Worm (Caenorhabditis elegans): Measurements from ENCODE around the gene pnn-1.

- TF ChIP-seq hrde-1 (tag; optimal IDR thresholded peaks at IDR 0.05; ENCODE audit: borderline replicate concordance) (no peak), dox-1 (GFP tag; IDR thresholded peaks at IDR 0.05) (no peak), rpc-1 (optimal IDR thresholded peaks at IDR 0.05) (no peak), rpc-1 (tag; optimal IDR thresholded peaks at IDR 0.05) (no peak), cebp-2 (GFP tag; IDR thresholded peaks at IDR 0.05) (no peak), hlh-12 (tag; optimal IDR thresholded peaks at IDR 0.05) (no peak), F52B5.7 (tag; optimal IDR thresholded peaks at IDR 0.05) (no peak), F10E7.11 (tag; optimal IDR thresholded peaks at IDR 0.05) (no peak), ama-1 (optimal IDR thresholded peaks at IDR 0.05) (no peak), ama-1 (GFP tag; optimal IDR thresholded peaks at IDR 0.05) (no peak), egl-18 (GFP tag; IDR thresholded peaks at IDR 0.05) (no peak), B0035.1 (tag; optimal IDR thresholded peaks at IDR 0.05) (no peak), sea-2 (GFP tag; IDR thresholded peaks at IDR 0.05) (no peak)
Observed at ce11 chrV:12953702-12954101, 17.2 kb upstream of the pnn-1 start, which contains the start of gene eif-3.K.
